Fruit fly (Drosophila melanogaster) whole organism, pupa: ENCODE results near the gene CG31102.

Experiments used
- CG10348 ChIP-seq: fragments of 200-800 bp; sonication (Bioruptor generic); IDR thresholded peaks from 2 replicates; pipeline ENCODE4 v1.3.6; 2022; ENCODE audit warnings: missing biosample characterization, missing genetic modification characterization
- CG4496 ChIP-seq: fragments of 200-800 bp; sonication (Bioruptor generic); IDR thresholded peaks from 3 replicates; pipeline ENCODE4 v1.3.6; 2022; ENCODE audit warnings: missing biosample characterization, missing genetic modification characterization
- Pif1B ChIP-seq: fragments of 200-800 bp; sonication (Bioruptor generic); optimal IDR thresholded peaks from 3 replicates; lab custom pipeline; 2016; ENCODE audit warnings: missing biosample characterization, missing genetic modification characterization

dm6 chr3R:25318011-25318410 lies 22.6 kb upstream of the CG31102 start, which contains the start of gene CG10553:
- TF ChIP-seq CG4496 (GFP tag; lab: Robert Waterston, UW) (no peak), CG10348 (no peak), Pif1B (no peak)
